Worm (Caenorhabditis elegans): ENCODE measurements around the gene cyp-13A2.

ce11 chrII:9742784-9743183 lies 44.6 kb downstream of the cyp-13A2 start, which contains the start of gene pno-1:
- TF ChIP-seq nhr-28 (tag; optimal IDR thresholded peaks at IDR 0.05): no peak
- TF ChIP-seq sem-2 (GFP tag; optimal IDR thresholded peaks at IDR 0.05): no peak
- TF ChIP-seq elt-1 (tag; optimal IDR thresholded peaks at IDR 0.05; ENCODE audit: borderline replicate concordance, insufficient read depth): no peak
- TF ChIP-seq pha-4 (tag; optimal IDR thresholded peaks at IDR 0.05): no peak
- no peak for TF ChIP-seq nhr-237 (tag; optimal IDR thresholded peaks at IDR 0.05)
- no peak for TF ChIP-seq snpc-4 (tag; optimal IDR thresholded peaks at IDR 0.05)
- no peak for TF ChIP-seq lsy-2 (tag; optimal IDR thresholded peaks at IDR 0.05)

Measured in whole organism, mixed stage, embryonic.